Worm (Caenorhabditis elegans) whole organism, L1 larva: Measurements from ENCODE around the gene C05G5.5.

Source experiments
- C16A3.4 ChIP-seq: fragments of 150-350 bp; optimal IDR thresholded peaks from 2 replicates; lab custom pipeline; 2014; ENCODE audit warnings: missing biosample characterization, missing genetic modification characterization
- C34B4.2 ChIP-seq: sonication (generic microtip); optimal IDR thresholded peaks from 2 replicates; lab custom pipeline; 2017; ENCODE audit warnings: mild to moderate bottlenecking, missing genetic modification characterization, missing compliant biosample characterization
- F16B12.6 ChIP-seq: fragments of 150-350 bp; optimal IDR thresholded peaks from 2 replicates; lab custom pipeline; 2014; ENCODE audit warnings: missing biosample characterization, missing genetic modification characterization
- Y116A8C.19 ChIP-seq: sonication (generic microtip); optimal IDR thresholded peaks from 2 replicates; lab custom pipeline; 2016; ENCODE audit warnings: missing compliant biosample characterization, missing genetic modification characterization, borderline replicate concordance
- aha-1 ChIP-seq: fragments of 150-350 bp; optimal IDR thresholded peaks from 2 replicates; lab custom pipeline; 2014; ENCODE audit warnings: missing biosample characterization, missing genetic modification characterization
- alr-1 ChIP-seq: fragments of 200-800 bp; sonication (Bioruptor generic); optimal IDR thresholded peaks from 2 replicates; lab custom pipeline; 2018; ENCODE audit warnings: borderline replicate concordance, mild to moderate bottlenecking, missing genetic modification characterization, missing compliant biosample characterization
- aly-2 ChIP-seq: fragments of 150-350 bp; optimal IDR thresholded peaks from 2 replicates; lab custom pipeline; 2014; ENCODE audit warnings: missing biosample characterization, missing genetic modification characterization
- blmp-1 ChIP-seq: fragments of 150-350 bp; optimal IDR thresholded peaks from 2 replicates; lab custom pipeline; 2014; ENCODE audit warnings: missing biosample characterization, missing genetic modification characterization
- ceh-8 ChIP-seq: fragments of 200-800 bp; sonication (Bioruptor generic); optimal IDR thresholded peaks from 2 replicates; lab custom pipeline; 2018; ENCODE audit warnings: mild to moderate bottlenecking, missing genetic modification characterization, moderate library complexity, missing compliant biosample characterization
- ces-1 ChIP-seq: fragments of 150-350 bp; optimal IDR thresholded peaks from 2 replicates; lab custom pipeline; 2014; ENCODE audit warnings: missing biosample characterization, missing genetic modification reagents, missing genetic modification characterization
- dsc-1 ChIP-seq: sonication (generic microtip); optimal IDR thresholded peaks from 2 replicates; lab custom pipeline; 2016; ENCODE audit warnings: mild to moderate bottlenecking, missing genetic modification characterization, missing compliant biosample characterization
- efl-1 ChIP-seq, 4 experiments: fragments of 150-350 bp; optimal IDR thresholded peaks in 3 of 4; peaks in 1 of 4; 1 replicate in 1 of 4; 2 replicates in 3 of 4; lab custom pipeline; 2014; ENCODE audit warnings: missing biosample characterization in 2 of 4, missing genetic modification characterization in 2 of 4, missing genetic modification reagents in 2 of 4
- efl-3 ChIP-seq: fragments of 200-800 bp; sonication (Bioruptor generic); optimal IDR thresholded peaks from 2 replicates; lab custom pipeline; 2018; ENCODE audit warnings: mild to moderate bottlenecking, missing genetic modification characterization, missing compliant biosample characterization
- elt-2 ChIP-seq: sonication (generic microtip); optimal IDR thresholded peaks from 2 replicates; lab custom pipeline; 2016; ENCODE audit warnings: missing genetic modification characterization, mild to moderate bottlenecking, inconsistent platforms, missing compliant biosample characterization, missing genetic modification reagents
- elt-3 ChIP-seq, 6 experiments: fragments of 150-350 bp in 1 of 6; sonication (generic microtip); optimal IDR thresholded peaks; 2 replicates each; lab custom pipeline; 2017 to 2018; ENCODE audit warnings: missing biosample characterization in 6 of 6, missing genetic modification characterization in 6 of 6, inconsistent platforms in 1 of 6
- fkh-10 ChIP-seq: sonication (generic microtip); optimal IDR thresholded peaks from 2 replicates; lab custom pipeline; 2017; ENCODE audit warnings: missing biosample characterization, missing genetic modification reagents, missing genetic modification characterization
- fkh-4 ChIP-seq: sonication (generic microtip); optimal IDR thresholded peaks from 2 replicates; lab custom pipeline; 2016; ENCODE audit warnings: missing compliant biosample characterization, missing genetic modification characterization, borderline replicate concordance
- grh-1 ChIP-seq: fragments of 200-800 bp; sonication (Bioruptor generic); IDR thresholded peaks from 2 replicates; pipeline ENCODE4 v1.3.6; 2022; ENCODE audit warnings: missing genetic modification reagents, missing genetic modification characterization, missing compliant biosample characterization
- hpl-2 ChIP-seq: fragments of 150-350 bp; optimal IDR thresholded peaks from 2 replicates; lab custom pipeline; 2014; ENCODE audit warnings: missing biosample characterization, missing genetic modification reagents, missing genetic modification characterization
- isw-1 ChIP-seq: fragments of 200-800 bp; sonication (Bioruptor generic); IDR thresholded peaks from 2 replicates; pipeline ENCODE4 v1.3.6; 2022; ENCODE audit warnings: missing genetic modification characterization, missing compliant biosample characterization
- jun-1 ChIP-seq: fragments of 150-350 bp; optimal IDR thresholded peaks from 2 replicates; lab custom pipeline; 2014; ENCODE audit warnings: missing biosample characterization, missing genetic modification reagents, missing genetic modification characterization
- lin-35 ChIP-seq, 2 experiments: fragments of 150-350 bp; optimal IDR thresholded peaks; 2 replicates each; lab custom pipeline; 2014; ENCODE audit warnings: missing biosample characterization in 2 of 2, missing genetic modification characterization in 2 of 2, missing genetic modification reagents in 2 of 2
- lin-39 ChIP-seq: fragments of 150-350 bp; optimal IDR thresholded peaks from 2 replicates; lab custom pipeline; 2014; ENCODE audit warnings: missing biosample characterization, missing genetic modification reagents, missing genetic modification characterization
- lsy-2 ChIP-seq, 2 experiments: fragments of 150-350 bp; optimal IDR thresholded peaks; 2 replicates each; lab custom pipeline; 2014; ENCODE audit warnings: missing biosample characterization in 2 of 2, missing genetic modification characterization in 2 of 2
- mab-9 ChIP-seq: fragments of 200-800 bp; sonication (Bioruptor generic); IDR thresholded peaks from 2 replicates; pipeline ENCODE4 v1.3.6; 2022; ENCODE audit warnings: missing genetic modification reagents, missing genetic modification characterization, missing compliant biosample characterization
- mdl-1 ChIP-seq, 2 experiments: fragments of 150-350 bp; optimal IDR thresholded peaks; 2 replicates each; lab custom pipeline; 2014 to 2017; ENCODE audit warnings: missing biosample characterization in 2 of 2, missing genetic modification characterization in 2 of 2, inconsistent platforms in 1 of 2
- mef-2 ChIP-seq: fragments of 150-350 bp; optimal IDR thresholded peaks from 2 replicates; lab custom pipeline; 2014; ENCODE audit warnings: missing biosample characterization, missing genetic modification characterization
- mep-1 ChIP-seq: fragments of 150-350 bp; optimal IDR thresholded peaks from 2 replicates; lab custom pipeline; 2014; ENCODE audit warnings: missing biosample characterization, missing genetic modification characterization
- nhr-11 ChIP-seq: fragments of 150-350 bp; optimal IDR thresholded peaks from 2 replicates; lab custom pipeline; 2014; ENCODE audit warnings: missing biosample characterization, missing genetic modification characterization
- nhr-19 ChIP-seq: fragments of 200-800 bp; sonication (Bioruptor generic); conservative IDR thresholded peaks from 2 replicates; pipeline ENCODE4 v1.3.6; 2022; ENCODE audit warnings: missing genetic modification characterization, missing compliant biosample characterization
- nhr-237 ChIP-seq: fragments of 150-350 bp; optimal IDR thresholded peaks from 2 replicates; lab custom pipeline; 2014; ENCODE audit warnings: missing biosample characterization, missing genetic modification characterization
- nhr-28 ChIP-seq: fragments of 150-350 bp; optimal IDR thresholded peaks from 2 replicates; lab custom pipeline; 2014; ENCODE audit warnings: missing biosample characterization, missing genetic modification characterization
- nhr-47 ChIP-seq: sonication (generic microtip); optimal IDR thresholded peaks from 2 replicates; lab custom pipeline; 2016; ENCODE audit warnings: mild to moderate bottlenecking, missing genetic modification characterization, moderate library complexity, missing compliant biosample characterization
- nhr-71 ChIP-seq: sonication (generic microtip); optimal IDR thresholded peaks from 2 replicates; lab custom pipeline; 2016; ENCODE audit warnings: mild to moderate bottlenecking, missing genetic modification characterization, moderate library complexity, missing compliant biosample characterization
- nhr-76 ChIP-seq: sonication (generic microtip); optimal IDR thresholded peaks from 2 replicates; lab custom pipeline; 2017; ENCODE audit warnings: missing biosample characterization, missing genetic modification characterization
- nhr-77 ChIP-seq: fragments of 150-350 bp; optimal IDR thresholded peaks from 2 replicates; lab custom pipeline; 2014; ENCODE audit warnings: missing biosample characterization, missing genetic modification characterization
- nhr-85 ChIP-seq: sonication (generic microtip); peaks from one replicate; lab custom pipeline; 2016; ENCODE audit warnings: missing genetic modification characterization, inconsistent platforms, missing compliant biosample characterization
- pag-3 ChIP-seq: sonication (generic microtip); optimal IDR thresholded peaks from 2 replicates; lab custom pipeline; 2017; ENCODE audit warnings: missing genetic modification characterization, mild to moderate bottlenecking, missing compliant biosample characterization, antibody characterized with exemption, borderline replicate concordance; ENCODE audit not compliant: insufficient read depth
- pax-3 ChIP-seq: fragments of 200-800 bp; sonication (Bioruptor generic); optimal IDR thresholded peaks from 2 replicates; lab custom pipeline; 2018; ENCODE audit warnings: mild to moderate bottlenecking, missing genetic modification characterization, moderate library complexity, missing compliant biosample characterization
- pqm-1 ChIP-seq: sonication (generic microtip); optimal IDR thresholded peaks from 3 replicates; lab custom pipeline; 2017; ENCODE audit warnings: missing biosample characterization, missing genetic modification characterization
- rnt-1 ChIP-seq: sonication (generic microtip); optimal IDR thresholded peaks from 2 replicates; lab custom pipeline; 2016; ENCODE audit warnings: mild to moderate bottlenecking, missing genetic modification characterization, moderate library complexity, missing compliant biosample characterization
- skn-1 ChIP-seq: fragments of 150-350 bp; optimal IDR thresholded peaks from 2 replicates; lab custom pipeline; 2014; ENCODE audit warnings: missing biosample characterization, missing genetic modification characterization
- snpc-4 ChIP-seq: fragments of 150-350 bp; optimal IDR thresholded peaks from 2 replicates; lab custom pipeline; 2014; ENCODE audit warnings: missing biosample characterization, missing genetic modification characterization
- sox-4 ChIP-seq: sonication (generic microtip); optimal IDR thresholded peaks from 2 replicates; lab custom pipeline; 2016; ENCODE audit warnings: missing genetic modification characterization, missing compliant biosample characterization
- swsn-7 ChIP-seq: sonication (generic microtip); optimal IDR thresholded peaks from 2 replicates; lab custom pipeline; 2016; ENCODE audit warnings: missing genetic modification characterization, missing compliant biosample characterization
- tbx-2 ChIP-seq: sonication (generic microtip); optimal IDR thresholded peaks from 2 replicates; lab custom pipeline; 2016; ENCODE audit warnings: missing genetic modification characterization, missing compliant biosample characterization
- unc-130 ChIP-seq: fragments of 150-350 bp; optimal IDR thresholded peaks from 2 replicates; lab custom pipeline; 2017; ENCODE audit warnings: missing biosample characterization, missing genetic modification characterization, inconsistent platforms
- unc-62 ChIP-seq: fragments of 150-350 bp; optimal IDR thresholded peaks from 2 replicates; lab custom pipeline; 2014; ENCODE audit warnings: missing biosample characterization, missing genetic modification reagents, missing genetic modification characterization
- unc-98 ChIP-seq: fragments of 200-800 bp; sonication (Bioruptor generic); IDR thresholded peaks from 2 replicates; pipeline ENCODE4 v1.3.6; 2022; ENCODE audit warnings: missing genetic modification characterization, missing compliant biosample characterization
- vab-15 ChIP-seq: sonication (generic microtip); optimal IDR thresholded peaks from 2 replicates; lab custom pipeline; 2017; ENCODE audit warnings: missing genotype, mild to moderate bottlenecking, missing genetic modification characterization, missing compliant biosample characterization
- xbp-1 ChIP-seq: sonication (generic microtip); optimal IDR thresholded peaks from 2 replicates; lab custom pipeline; 2016; ENCODE audit warnings: missing genetic modification characterization, missing compliant biosample characterization
- zip-4 ChIP-seq: fragments of 200-800 bp; sonication (Bioruptor generic); optimal IDR thresholded peaks from 2 replicates; lab custom pipeline; 2018; ENCODE audit warnings: mild to moderate bottlenecking, missing genetic modification characterization, moderate library complexity, missing compliant biosample characterization

The C05G5.5 gene

ce11 chrX:14753514-14754076, 7.3 kb downstream of the C05G5.5 start, which contains the start of gene sucl-1 (continued):
- no peak for TF ChIP-seq alr-1 (tag; lab: Kevin White, UChicago)
- TF ChIP-seq nhr-85 (tag; lab: Kevin White, UChicago): peak; percentile 87
- peak; percentile 5 for TF ChIP-seq aly-2 (tag; lab: Kevin White, UChicago)
- peak; percentile 57 to 67 for TF ChIP-seq efl-1 (optimal IDR thresholded peaks at IDR 0.05; lab: Kevin White, UChicago)
- TF ChIP-seq efl-1 (GFP tag; optimal IDR thresholded peaks at IDR 0.05 in 1 of 2; lab: Kevin White, UChicago): peak; percentile 25 to 73
- TF ChIP-seq grh-1: no peak
- TF ChIP-seq sox-4 (tag; lab: Kevin White, UChicago): no peak
- TF ChIP-seq pag-3 (tag; lab: Kevin White, UChicago): peak; percentile 42
- TF ChIP-seq unc-62 (GFP tag; lab: Kevin White, UChicago): no peak
- TF ChIP-seq mef-2 (tag; lab: Kevin White, UChicago): peak; percentile 42
- TF ChIP-seq lin-39: no peak
- TF ChIP-seq C34B4.2 (tag; lab: Kevin White, UChicago): no peak
- TF ChIP-seq ceh-8 (GFP tag; lab: Kevin White, UChicago): peak; percentile 31
- no peak for TF ChIP-seq aha-1 (tag; lab: Kevin White, UChicago)
- no peak for TF ChIP-seq efl-3 (GFP tag; lab: Kevin White, UChicago)
- TF ChIP-seq elt-2 (tag; lab: Kevin White, UChicago): peak; percentile 54
- TF ChIP-seq nhr-47 (tag; lab: Kevin White, UChicago): peak; percentile 77
- peak; percentile 60 for TF ChIP-seq blmp-1
- TF ChIP-seq F16B12.6 (tag; lab: Kevin White, UChicago): peak; percentile 52
- peak; percentile 75 for TF ChIP-seq tbx-2
- peak; percentile 39 for TF ChIP-seq unc-130 (tag; lab: Kevin White, UChicago)
- TF ChIP-seq skn-1: peak; percentile 55
- TF ChIP-seq xbp-1: peak; percentile 71
- TF ChIP-seq jun-1: peak; percentile 71
- peak; percentile 78 for TF ChIP-seq swsn-7 (tag; lab: Kevin White, UChicago)
- peak in 4 of 6 experiments; percentile 27 to 48 (median 41) for TF ChIP-seq elt-3 (tag; optimal IDR thresholded peaks at IDR 0.05; lab: Kevin White, UChicago)
- peak; percentile 69 for TF ChIP-seq snpc-4 (tag; lab: Kevin White, UChicago)
- TF ChIP-seq pax-3: peak; percentile 24
- TF ChIP-seq Y116A8C.19 (tag; lab: Kevin White, UChicago): no peak
- peak; percentile 46 for TF ChIP-seq fkh-10 (GFP tag; lab: Kevin White, UChicago)
- no peak for TF ChIP-seq zip-4 (GFP tag; lab: Kevin White, UChicago)
- no peak for TF ChIP-seq fkh-4 (tag; lab: Kevin White, UChicago)
- peak; percentile 90 for TF ChIP-seq nhr-71 (tag; lab: Kevin White, UChicago)
- TF ChIP-seq nhr-77 (tag; lab: Kevin White, UChicago): peak; percentile 89
- peak; percentile 67 for TF ChIP-seq dsc-1 (tag; lab: Kevin White, UChicago)
- TF ChIP-seq C16A3.4 (tag; lab: Kevin White, UChicago): peak; percentile 84
- no peak for TF ChIP-seq pqm-1 (tag; lab: Kevin White, UChicago)
- peak; percentile 66 to 74 for TF ChIP-seq lin-35 (GFP tag; optimal IDR thresholded peaks at IDR 0.05; lab: Kevin White, UChicago)
- no peak for TF ChIP-seq nhr-11 (tag; lab: Kevin White, UChicago)
- no peak for TF ChIP-seq unc-98 (GFP tag; lab: Robert Waterston, UW)
- TF ChIP-seq vab-15: no peak
- peak; percentile 68 for TF ChIP-seq nhr-237 (tag; lab: Kevin White, UChicago)
- TF ChIP-seq nhr-19: peak; percentile 81
- TF ChIP-seq nhr-28 (tag; lab: Kevin White, UChicago): no peak
- no peak for TF ChIP-seq ces-1 (GFP tag; lab: Kevin White, UChicago)
- TF ChIP-seq mab-9 (GFP tag; lab: Robert Waterston, UW): 0 out of 2 replicates have a peak, but pooled peaks have one; percentile 13
- peak in 1 of 2 experiments; percentile 87 for TF ChIP-seq mdl-1 (tag; optimal IDR thresholded peaks at IDR 0.05; lab: Kevin White, UChicago)
- TF ChIP-seq isw-1 (GFP tag; lab: Robert Waterston, UW): peak; percentile 35
- TF ChIP-seq lsy-2 (tag; optimal IDR thresholded peaks at IDR 0.05; lab: Kevin White, UChicago): peak; percentile 55 to 81
- TF ChIP-seq mep-1 (tag; lab: Kevin White, UChicago): peak; percentile 88
- peak; percentile 81 for TF ChIP-seq rnt-1 (tag; lab: Kevin White, UChicago)
- no peak for TF ChIP-seq hpl-2 (GFP tag; lab: Kevin White, UChicago)
- no peak for TF ChIP-seq nhr-76 (tag; lab: Kevin White, UChicago)
